Fruit fly (Drosophila melanogaster) whole organism, prepupa: ENCODE results near the gene CG13364.
A peak's percentile ranks its signal among the peaks of the same experiment; 100 is the strongest.

Source experiments
- CG10669 ChIP-seq: fragments of 200-800 bp; sonication (Bioruptor generic); optimal IDR thresholded peaks from 3 replicates; lab custom pipeline; 2018; ENCODE audit warnings: missing biosample characterization, mild to moderate bottlenecking, missing genetic modification characterization, moderate library complexity
- CG11762 ChIP-seq: fragments of 200-800 bp; sonication (Bioruptor generic); optimal IDR thresholded peaks from 3 replicates; lab custom pipeline; 2016; ENCODE audit warnings: missing biosample characterization, missing genetic modification characterization; ENCODE audit not compliant: insufficient read depth
- CG15336 ChIP-seq: fragments of 200-800 bp; sonication (Bioruptor generic); IDR thresholded peaks from 2 replicates; pipeline ENCODE4 v1.3.6; 2022; ENCODE audit warnings: missing biosample characterization, missing genetic modification characterization
- CG1621 ChIP-seq: fragments of 200-800 bp; sonication (Bioruptor generic); optimal IDR thresholded peaks from 3 replicates; lab custom pipeline; 2018; ENCODE audit warnings: missing biosample characterization, mild to moderate bottlenecking, missing genetic modification characterization
- CG16779 ChIP-seq: fragments of 200-800 bp; sonication (Bioruptor generic); optimal IDR thresholded peaks from 3 replicates; lab custom pipeline; 2017; ENCODE audit warnings: missing biosample characterization, mild to moderate bottlenecking, missing genetic modification characterization
- CG3032 ChIP-seq: fragments of 200-800 bp; optimal IDR thresholded peaks from 2 replicates; lab custom pipeline; 2019; ENCODE audit warnings: missing biosample characterization, mild to moderate bottlenecking, missing genetic modification characterization, moderate library complexity
- CG32006 ChIP-seq: fragments of 200-800 bp; sonication (Bioruptor generic); optimal IDR thresholded peaks from 3 replicates; lab custom pipeline; 2017; ENCODE audit warnings: missing biosample characterization, mild to moderate bottlenecking, missing genetic modification characterization
- CG34406 ChIP-seq: fragments of 200-800 bp; sonication (Bioruptor generic); optimal IDR thresholded peaks from 3 replicates; lab custom pipeline; 2016; ENCODE audit warnings: missing biosample characterization, missing genetic modification characterization
- CG4318 ChIP-seq: fragments of 200-800 bp; sonication (Bioruptor generic); optimal IDR thresholded peaks from 3 replicates; lab custom pipeline; 2017; ENCODE audit warnings: missing biosample characterization, mild to moderate bottlenecking, missing genetic modification characterization
- CG6163 ChIP-seq: fragments of 200-800 bp; sonication (Bioruptor generic); IDR thresholded peaks from 3 replicates; pipeline ENCODE4 v1.3.6; 2022; ENCODE audit warnings: missing biosample characterization, missing genetic modification characterization
- CG6276 ChIP-seq: fragments of 200-800 bp; sonication (Bioruptor generic); optimal IDR thresholded peaks from 2 replicates; lab custom pipeline; 2017; ENCODE audit warnings: missing biosample characterization, mild to moderate bottlenecking, missing genetic modification characterization
- CG6808 ChIP-seq: fragments of 200-800 bp; sonication (Bioruptor generic); optimal IDR thresholded peaks from 3 replicates; lab custom pipeline; 2017; ENCODE audit warnings: missing biosample characterization, missing genetic modification characterization, mild to moderate bottlenecking, moderate library complexity, missing genetic modification reagents
- CG6854 ChIP-seq: fragments of 200-800 bp; sonication (Bioruptor generic); optimal IDR thresholded peaks from 2 replicates; lab custom pipeline; 2017; ENCODE audit warnings: missing biosample characterization, mild to moderate bottlenecking, missing genetic modification characterization
- CG7368 ChIP-seq: fragments of 200-800 bp; sonication (Bioruptor generic); optimal IDR thresholded peaks from 3 replicates; lab custom pipeline; 2016; ENCODE audit warnings: missing biosample characterization, missing genetic modification characterization
- CG8119 ChIP-seq: fragments of 200-800 bp; sonication (Bioruptor generic); IDR thresholded peaks from 3 replicates; pipeline ENCODE4 v1.3.6; 2022; ENCODE audit warnings: missing biosample characterization, missing genetic modification characterization
- CG8319 ChIP-seq: fragments of 200-800 bp; sonication (Bioruptor generic); optimal IDR thresholded peaks from 3 replicates; lab custom pipeline; 2016; ENCODE audit warnings: missing biosample characterization, missing genetic modification characterization
- CG8632 ChIP-seq: fragments of 200-800 bp; sonication (Bioruptor generic); optimal IDR thresholded peaks from 3 replicates; lab custom pipeline; 2016; ENCODE audit warnings: missing biosample characterization, missing genetic modification characterization
- CG9139 ChIP-seq: fragments of 200-800 bp; sonication (Bioruptor generic); optimal IDR thresholded peaks from 3 replicates; lab custom pipeline; 2017; ENCODE audit warnings: missing biosample characterization, mild to moderate bottlenecking, missing genetic modification characterization
- Eip93F ChIP-seq: fragments of 200-800 bp; sonication (Bioruptor generic); optimal IDR thresholded peaks from 2 replicates; lab custom pipeline; 2016; ENCODE audit warnings: missing biosample characterization, mild to moderate bottlenecking, missing genetic modification characterization
- Ets21C ChIP-seq: fragments of 200-800 bp; sonication (Bioruptor generic); optimal IDR thresholded peaks from 3 replicates; lab custom pipeline; 2016; ENCODE audit warnings: missing biosample characterization, missing genetic modification characterization
- Ets96B ChIP-seq: fragments of 200-800 bp; optimal IDR thresholded peaks from 2 replicates; lab custom pipeline; 2019; ENCODE audit warnings: missing biosample characterization, mild to moderate bottlenecking, missing genetic modification characterization, moderate library complexity
- Gug ChIP-seq: fragments of 200-800 bp; sonication (Bioruptor generic); IDR thresholded peaks from 2 replicates; pipeline ENCODE4 v1.3.6; 2022; ENCODE audit warnings: missing biosample characterization, missing genetic modification characterization
- Hr4 ChIP-seq: fragments of 200-800 bp; sonication (Bioruptor generic); optimal IDR thresholded peaks from 3 replicates; lab custom pipeline; 2016; ENCODE audit warnings: missing biosample characterization, missing genetic modification characterization
- Smox ChIP-seq: fragments of 200-800 bp; sonication (Bioruptor generic); optimal IDR thresholded peaks from 3 replicates; lab custom pipeline; 2016; ENCODE audit warnings: missing biosample characterization, missing genetic modification characterization
- Sox15 ChIP-seq: fragments of 200-800 bp; sonication (Bioruptor generic); optimal IDR thresholded peaks from 3 replicates; lab custom pipeline; 2016; ENCODE audit warnings: missing biosample characterization, missing genetic modification characterization
- acj6 ChIP-seq: fragments of 200-800 bp; sonication (Bioruptor generic); optimal IDR thresholded peaks from 3 replicates; lab custom pipeline; 2016; ENCODE audit warnings: missing biosample characterization, missing genetic modification characterization
- dsx ChIP-seq: fragments of 200-800 bp; optimal IDR thresholded peaks from 3 replicates; lab custom pipeline; 2019; ENCODE audit warnings: missing biosample characterization, mild to moderate bottlenecking, missing genetic modification characterization, moderate library complexity; ENCODE audit not compliant: poor library complexity, severe bottlenecking
- fd59A ChIP-seq: fragments of 200-800 bp; sonication (Bioruptor generic); optimal IDR thresholded peaks from 2 replicates; lab custom pipeline; 2017; ENCODE audit warnings: missing biosample characterization, mild to moderate bottlenecking, missing genetic modification characterization, missing genetic modification reagents
- fd85E ChIP-seq: fragments of 200-800 bp; sonication (Bioruptor generic); optimal IDR thresholded peaks from 3 replicates; lab custom pipeline; 2016; ENCODE audit warnings: missing biosample characterization, missing genetic modification characterization
- fkh ChIP-seq: fragments of 200-800 bp; sonication (Bioruptor generic); optimal IDR thresholded peaks from 3 replicates; lab custom pipeline; 2017; ENCODE audit warnings: missing biosample characterization, mild to moderate bottlenecking, missing genetic modification characterization, moderate library complexity
- net ChIP-seq: fragments of 200-800 bp; sonication (Bioruptor generic); optimal IDR thresholded peaks from 3 replicates; lab custom pipeline; 2016; ENCODE audit warnings: missing biosample characterization, missing genetic modification characterization
- salr ChIP-seq, 2 experiments: fragments of 200-800 bp; sonication (Bioruptor generic); optimal IDR thresholded peaks; 3 replicates each; lab custom pipeline; 2016 to 2018; ENCODE audit warnings: missing biosample characterization in 2 of 2, missing genetic modification characterization in 2 of 2, mild to moderate bottlenecking in 1 of 2
- spab ChIP-seq: fragments of 200-800 bp; sonication (Bioruptor generic); optimal IDR thresholded peaks from 2 replicates; lab custom pipeline; 2017; ENCODE audit warnings: missing biosample characterization, mild to moderate bottlenecking, missing genetic modification characterization, missing genetic modification reagents
- svp ChIP-seq: fragments of 200-800 bp; sonication (Bioruptor generic); peaks from one replicate; lab custom pipeline; 2016; ENCODE audit warnings: missing biosample characterization, missing genetic modification characterization
- vri ChIP-seq: fragments of 200-800 bp; sonication (Bioruptor generic); optimal IDR thresholded peaks from 3 replicates; lab custom pipeline; 2016; ENCODE audit warnings: missing biosample characterization, mild to moderate bottlenecking, missing genetic modification characterization

Gene CG13364

dm6 chrX:616761-617476 is 8.1 kb downstream of the CG13364 start (continued):
- TF ChIP-seq CG6854 (GFP tag; lab: Kevin White, UChicago) = no peak
- peak; percentile 87 for TF ChIP-seq dsx (GFP tag; lab: Kevin White, UChicago)
- TF ChIP-seq CG32006 (GFP tag; lab: Kevin White, UChicago) = no peak
- TF ChIP-seq CG15336 (GFP tag; lab: Robert Waterston, UW) = no peak
- TF ChIP-seq Ets21C = no peak
- TF ChIP-seq Smox (GFP tag; lab: Kevin White, UChicago) = no peak
- TF ChIP-seq fd59A (GFP tag; lab: Kevin White, UChicago) = no peak
- TF ChIP-seq CG4318 (GFP tag; lab: Kevin White, UChicago) = no peak

DNA sequence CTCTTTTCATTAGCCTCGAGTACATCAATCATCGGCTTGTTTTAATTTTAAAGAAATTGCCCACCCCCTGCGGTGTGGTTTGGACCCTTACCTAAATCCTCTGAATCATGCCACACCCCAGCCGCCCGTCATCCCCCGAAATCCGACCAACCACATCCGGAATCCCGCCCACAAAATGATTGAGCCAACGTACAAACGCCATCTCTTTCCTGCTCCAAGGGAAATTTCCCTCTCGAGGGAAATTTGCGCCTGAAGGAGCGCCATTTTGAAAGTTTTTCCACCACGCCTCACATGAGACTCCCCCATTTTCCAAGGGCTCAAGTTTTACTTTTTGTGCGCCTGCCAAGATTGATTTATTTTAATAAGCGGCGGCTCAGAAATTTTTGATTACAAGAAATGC is 15.0 kb downstream of the CG13364 start:
- TF ChIP-seq CG6276 (GFP tag; lab: Kevin White, UChicago) (no peak), CG34406 (GFP tag; lab: Kevin White, UChicago) (no peak), CG8632 (GFP tag; lab: Kevin White, UChicago) (no peak), vri (GFP tag; lab: Kevin White, UChicago) (no peak), fkh (no peak), Sox15 (GFP tag; lab: Kevin White, UChicago) (no peak), CG3032 (tag; lab: Kevin White, UChicago) (no peak), CG11762 (no peak), CG9139 (GFP tag; lab: Kevin White, UChicago) (no peak), CG8119 (GFP tag; lab: Robert Waterston, UW) (no peak), CG16779 (tag; lab: Kevin White, UChicago) (no peak), CG7368 (GFP tag; lab: Kevin White, UChicago) (no peak), CG1621 (no peak), CG6163 (GFP tag; lab: Robert Waterston, UW) (no peak), salr (GFP tag; optimal IDR thresholded peaks at IDR 0.05; lab: Kevin White, UChicago) (no peak), CG10669 (GFP tag; lab: Kevin White, UChicago) (no peak), Ets21C (no peak), Hr4 (GFP tag; lab: Kevin White, UChicago) (no peak), net (GFP tag; lab: Kevin White, UChicago) (no peak), spab (no peak)

DNA sequence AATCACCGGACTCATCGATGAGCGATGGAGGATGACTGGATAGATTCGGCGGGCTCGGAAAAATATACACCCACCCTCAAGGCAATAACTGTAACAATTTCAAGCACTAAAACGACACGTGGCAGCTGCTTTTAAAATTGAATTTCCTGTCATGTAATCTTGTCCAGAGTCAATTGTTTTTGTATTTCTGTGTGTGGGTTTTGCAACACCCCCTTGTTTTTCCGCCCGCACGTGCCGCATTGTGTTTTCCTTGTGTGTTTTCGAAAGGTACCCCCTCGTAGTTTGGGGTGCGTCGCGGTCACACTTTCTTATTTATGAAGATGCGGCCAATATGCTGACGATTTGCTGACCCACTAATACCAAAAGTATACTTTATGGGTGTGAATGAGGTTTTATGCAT is 23.0 kb downstream of the CG13364 start:
- TF ChIP-seq acj6 (GFP tag; lab: Kevin White, UChicago) = no peak
- no peak for TF ChIP-seq Ets96B (tag; lab: Kevin White, UChicago)
- TF ChIP-seq CG8319 (GFP tag; lab: Kevin White, UChicago) = no peak
- no peak for TF ChIP-seq fd85E (GFP tag; lab: Kevin White, UChicago)
- TF ChIP-seq CG8632 (GFP tag; lab: Kevin White, UChicago) = no peak
- no peak for TF ChIP-seq fd59A (GFP tag; lab: Kevin White, UChicago)
- TF ChIP-seq vri (GFP tag; lab: Kevin White, UChicago) = no peak
- no peak for TF ChIP-seq Gug (GFP tag; lab: Robert Waterston, UW)
- no peak for TF ChIP-seq Eip93F (GFP tag; lab: Kevin White, UChicago)
- no peak for TF ChIP-seq CG6808 (GFP tag; lab: Kevin White, UChicago)

DNA sequence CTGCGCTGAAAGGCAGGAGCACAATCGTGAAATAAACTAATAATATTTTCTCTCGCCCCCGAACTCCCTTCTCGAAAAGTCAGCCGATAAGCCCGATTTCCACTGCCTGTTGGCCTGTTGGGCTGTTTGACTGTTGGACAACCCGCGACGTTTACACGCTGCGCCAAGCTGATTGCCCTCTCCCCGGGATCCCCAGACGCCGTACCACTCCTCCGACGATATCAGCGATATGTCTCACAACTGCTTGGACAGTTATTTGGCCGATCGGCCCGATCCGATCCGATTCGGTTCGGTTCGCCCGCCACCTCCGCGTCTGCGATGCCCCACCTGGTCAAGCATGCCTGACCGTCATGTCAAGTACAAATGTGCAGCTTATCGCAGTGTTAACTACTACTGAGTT is 25.3 kb downstream of the CG13364 start:
- TF ChIP-seq Gug (GFP tag; lab: Robert Waterston, UW) = no peak
- no peak for TF ChIP-seq CG8632 (GFP tag; lab: Kevin White, UChicago)
- TF ChIP-seq svp (GFP tag; lab: Kevin White, UChicago) = peak; percentile 78
- TF ChIP-seq CG16779 (tag; lab: Kevin White, UChicago) = no peak
- TF ChIP-seq spab = no peak
- peak; percentile 52 for TF ChIP-seq vri (GFP tag; lab: Kevin White, UChicago)
